Fruit fly (Drosophila melanogaster): ENCODE measurements around the gene Marf.
A peak's percentile ranks its signal among the peaks of the same experiment; 100 is the strongest.

The Marf gene

DNA sequence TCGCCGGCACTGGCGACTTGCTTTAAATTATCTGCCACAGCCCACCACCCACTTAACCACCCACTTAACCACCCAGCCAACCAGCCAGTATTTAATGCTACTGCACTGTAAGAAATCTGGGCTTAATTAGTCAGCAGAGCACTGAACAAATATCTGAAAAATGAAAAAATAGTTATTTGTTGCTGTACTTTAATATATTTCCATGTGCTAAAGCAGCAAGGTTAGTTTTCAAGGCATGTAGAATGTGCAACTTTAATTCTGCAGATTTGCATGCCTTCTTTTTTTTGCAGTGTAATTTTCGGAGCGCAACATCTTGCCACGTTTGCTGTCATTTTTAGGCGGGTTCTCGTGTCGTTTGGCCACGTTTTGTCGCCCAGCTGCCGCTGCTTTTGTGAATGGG is 9.9 kb downstream of the Marf start (continued):
- TF ChIP-seq her (GFP tag; optimal IDR thresholded peaks at IDR 0.05) (peak; percentile 21), CG3163 (GFP tag; optimal IDR thresholded peaks at IDR 0.05) (no peak), GATAe (GFP tag; conservative IDR thresholded peaks at IDR 0.05) (no peak), tna (GFP tag; IDR thresholded peaks at IDR 0.05; ENCODE audit: partially characterized antibody) (no peak), abd-A (tag; optimal IDR thresholded peaks at IDR 0.05) (no peak), ro (GFP tag; IDR thresholded peaks at IDR 0.05) (0 out of 2 replicates have a peak, but pooled peaks have one; percentile 34), Awh (GFP tag; IDR thresholded peaks at IDR 0.05) (no peak), CG11504 (tag; optimal IDR thresholded peaks at IDR 0.05) (peak; percentile 73), wor (GFP tag; IDR thresholded peaks at IDR 0.05) (no peak), Sox100B (GFP tag; optimal IDR thresholded peaks at IDR 0.05) (no peak), CTCF (GFP tag; optimal IDR thresholded peaks at IDR 0.05) (no peak), Dfd (GFP tag; optimal IDR thresholded peaks at IDR 0.05) (no peak), CG13424 (tag; optimal IDR thresholded peaks at IDR 0.05) (peak; percentile 43), CG14710 (tag; optimal IDR thresholded peaks at IDR 0.05) (peak; percentile 12), HmgZ (tag; optimal IDR thresholded peaks at IDR 0.05) (peak; percentile 10), pan (optimal IDR thresholded peaks at IDR 0.05) (no peak), pan (GFP tag; optimal IDR thresholded peaks at IDR 0.05 in 1 of 2, IDR thresholded peaks at IDR 0.05 in 1 of 2) (no peak), CG7786 (GFP tag; optimal IDR thresholded peaks at IDR 0.05) (peak; percentile 30), CG7556 (GFP tag; optimal IDR thresholded peaks at IDR 0.05) (peak; percentile 65), vnd (GFP tag; IDR thresholded peaks at IDR 0.05; ENCODE audit: partially characterized antibody) (no peak), cg (GFP tag; optimal IDR thresholded peaks at IDR 0.05) (no peak), emc (GFP tag; optimal IDR thresholded peaks at IDR 0.05) (no peak), Ravus (GFP tag; IDR thresholded peaks at IDR 0.05) (no peak), CG17568 (GFP tag; optimal IDR thresholded peaks at IDR 0.05) (no peak), CG42726 (GFP tag; IDR thresholded peaks at IDR 0.05; ENCODE audit: partially characterized antibody) (no peak), ase (GFP tag; IDR thresholded peaks at IDR 0.05) (0 out of 3 replicates have a peak, but pooled peaks have one; percentile 29), CG8290 (GFP tag; optimal IDR thresholded peaks at IDR 0.05) (no peak), CG8290 (tag; optimal IDR thresholded peaks at IDR 0.05) (peak in 1 of 2 experiments; percentile 67), CG11247 (GFP tag; IDR thresholded peaks at IDR 0.05) (0 out of 2 replicates have a peak, but pooled peaks have one; percentile 35), Trl (optimal IDR thresholded peaks at IDR 0.05) (no peak), Trl (GFP tag; optimal IDR thresholded peaks at IDR 0.05) (peak; percentile 29), CG11456 (GFP tag; IDR thresholded peaks at IDR 0.05) (no peak), CG11723 (GFP tag; optimal IDR thresholded peaks at IDR 0.05) (no peak), Tbp (GFP tag; optimal IDR thresholded peaks at IDR 0.05) (no peak), CG31441 (GFP tag; IDR thresholded peaks at IDR 0.05) (peak; percentile 51; the same call in 1 of the 2 replicates), YL-1 (GFP tag; optimal IDR thresholded peaks at IDR 0.05) (no peak), Meics (GFP tag; optimal IDR thresholded peaks at IDR 0.05) (peak; percentile 64), odd (GFP tag; optimal IDR thresholded peaks at IDR 0.05) (no peak), CG12744 (GFP tag; optimal IDR thresholded peaks at IDR 0.05) (peak; percentile 12), CG5180 (GFP tag; optimal IDR thresholded peaks at IDR 0.05) (no peak), Usf (GFP tag; optimal IDR thresholded peaks at IDR 0.05) (no peak), Side (GFP tag; optimal IDR thresholded peaks at IDR 0.05) (peak; percentile 5), kni (GFP tag; optimal IDR thresholded peaks at IDR 0.05) (no peak), CG2202 (tag; optimal IDR thresholded peaks at IDR 0.05) (no peak), mam (GFP tag; optimal IDR thresholded peaks at IDR 0.05) (peak; percentile 61), Bdp1 (GFP tag; optimal IDR thresholded peaks at IDR 0.05) (no peak), CG9817 (tag; optimal IDR thresholded peaks at IDR 0.05) (peak; percentile 52), Hr51 (GFP tag; optimal IDR thresholded peaks at IDR 0.05) (peak in 1 of 2 experiments; percentile 48), tx (GFP tag; optimal IDR thresholded peaks at IDR 0.05) (no peak), gsb-n (tag; optimal IDR thresholded peaks at IDR 0.05) (no peak), lmd (GFP tag; IDR thresholded peaks at IDR 0.05) (peak; percentile 31; the same call in 1 of the 2 replicates), tgo (GFP tag; IDR thresholded peaks at IDR 0.05) (peak; percentile 27; the same call in 1 of the 3 replicates), unpg (GFP tag; optimal IDR thresholded peaks at IDR 0.05) (peak; percentile 52)

Data from whole organism, embryonic.